Fruit fly (Drosophila melanogaster): ENCODE data around the gene CG13053.

DNA sequence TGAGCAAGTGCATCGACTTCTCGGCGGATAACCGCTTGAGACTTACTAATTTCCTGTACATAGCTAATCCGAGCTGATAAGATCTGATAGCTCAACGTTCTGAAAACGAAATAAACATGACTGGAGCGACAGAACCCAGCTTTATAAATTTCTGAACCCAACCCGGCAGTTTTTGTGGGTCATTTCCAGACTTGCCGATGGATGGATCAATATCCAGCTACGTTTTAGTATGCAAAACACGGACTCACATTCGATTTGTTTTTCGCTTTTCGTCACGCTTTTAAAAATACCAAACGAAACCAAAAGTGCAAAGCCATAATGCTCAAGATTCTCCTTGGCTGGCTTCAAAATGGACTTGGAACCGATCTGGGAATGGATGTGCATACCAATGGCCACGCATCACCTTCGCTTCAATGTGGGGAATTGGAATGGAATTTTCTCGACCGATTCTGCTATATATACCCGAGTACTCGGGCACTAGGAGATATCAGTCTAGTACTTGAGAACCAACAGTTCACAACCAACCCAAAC, 11.3 kb upstream of the CG13053 start, which contains the start of the genes CG34248 and CG13067:
- TF ChIP-seq CG10348 (GFP tag; IDR thresholded peaks at IDR 0.05) (no peak), CG8159 (tag; optimal IDR thresholded peaks at IDR 0.05) (no peak), rn (GFP tag; IDR thresholded peaks at IDR 0.05) (no peak), CG8301 (tag; optimal IDR thresholded peaks at IDR 0.05) (no peak), Snoo (tag; optimal IDR thresholded peaks at IDR 0.05) (no peak), D1 (tag; optimal IDR thresholded peaks at IDR 0.05) (no peak)
